Fruit fly (Drosophila melanogaster) whole organism, embryonic: ENCODE measurements around the gene CG33946.

Source experiments
- Aef1 ChIP-seq: fragments of 200-800 bp; sonication (Bioruptor generic); IDR thresholded peaks from 3 replicates; pipeline ENCODE4 v1.3.6; 2022; ENCODE audit warnings: missing biosample characterization, missing genetic modification characterization
- Awh ChIP-seq: fragments of 200-800 bp; sonication (Bioruptor generic); IDR thresholded peaks from 2 replicates; pipeline ENCODE4, ENCODE4 v1.3.6; 2022; ENCODE audit warnings: missing biosample characterization, missing genetic modification characterization
- B-H2 ChIP-seq: fragments of 200-800 bp; sonication (Bioruptor generic); optimal IDR thresholded peaks from 2 replicates; lab custom pipeline; 2018; ENCODE audit warnings: missing biosample characterization, mild to moderate bottlenecking, missing genetic modification characterization
- CG10366 ChIP-seq: fragments of 200-800 bp; sonication (Bioruptor generic); IDR thresholded peaks from 2 replicates; pipeline ENCODE4 v1.3.6; 2022; ENCODE audit warnings: missing biosample characterization, missing genetic modification characterization
- CG10565 ChIP-seq: fragments of 200-800 bp; sonication (Bioruptor generic); optimal IDR thresholded peaks from 3 replicates; lab custom pipeline; 2016; ENCODE audit warnings: missing biosample characterization, mild to moderate bottlenecking, missing genetic modification characterization
- CG10959 ChIP-seq: fragments of 200-800 bp; sonication (Bioruptor generic); IDR thresholded peaks from 2 replicates; pipeline ENCODE4 v1.3.6; 2022; ENCODE audit warnings: missing biosample characterization, missing genetic modification characterization
- CG11247 ChIP-seq: fragments of 200-800 bp; sonication (Bioruptor generic); IDR thresholded peaks from 2 replicates; pipeline ENCODE4 v1.3.6; 2022; ENCODE audit warnings: missing biosample characterization, missing genetic modification characterization
- CG14710 ChIP-seq: fragments of 200-800 bp; sonication (Bioruptor generic); optimal IDR thresholded peaks from 3 replicates; lab custom pipeline; 2019; ENCODE audit warnings: missing biosample characterization, mild to moderate bottlenecking, missing genetic modification characterization, moderate library complexity
- CG1603 ChIP-seq: fragments of 200-800 bp; sonication (Bioruptor generic); optimal IDR thresholded peaks from 2 replicates; lab custom pipeline; 2019; ENCODE audit warnings: missing biosample characterization, mild to moderate bottlenecking, missing genetic modification characterization, moderate library complexity
- CG17802 ChIP-seq: fragments of 200-800 bp; sonication (Bioruptor generic); optimal IDR thresholded peaks from 2 replicates; lab custom pipeline; 2018; ENCODE audit warnings: missing biosample characterization, mild to moderate bottlenecking, missing genetic modification characterization, moderate library complexity
- CG34376 ChIP-seq: fragments of 200-800 bp; sonication (Bioruptor generic); optimal IDR thresholded peaks from 2 replicates; lab custom pipeline; 2018; ENCODE audit warnings: missing biosample characterization, mild to moderate bottlenecking, missing genetic modification characterization
- CG4820 ChIP-seq: fragments of 200-800 bp; sonication (Bioruptor generic); optimal IDR thresholded peaks from 3 replicates; lab custom pipeline; 2016; ENCODE audit warnings: missing biosample characterization, missing genetic modification characterization
- CG5180 ChIP-seq: fragments of 200-800 bp; sonication (Bioruptor generic); optimal IDR thresholded peaks from 3 replicates; lab custom pipeline; 2017; ENCODE audit warnings: missing biosample characterization, missing genetic modification characterization, mild to moderate bottlenecking, moderate library complexity, missing genetic modification reagents
- CG6765 ChIP-seq: fragments of 200-800 bp; sonication (Bioruptor generic); optimal IDR thresholded peaks from 3 replicates; lab custom pipeline; 2017; ENCODE audit warnings: missing biosample characterization, mild to moderate bottlenecking, missing genetic modification characterization
- CG8478 ChIP-seq: fragments of >200 bp; optimal IDR thresholded peaks from 2 replicates; lab custom pipeline; 2018
- CG9727 ChIP-seq: fragments of 200-800 bp; sonication (Bioruptor generic); optimal IDR thresholded peaks from 3 replicates; lab custom pipeline; 2017; ENCODE audit warnings: missing biosample characterization, mild to moderate bottlenecking, missing genetic modification characterization
- CG9797 ChIP-seq: fragments of 200-800 bp; sonication (Bioruptor generic); optimal IDR thresholded peaks from 3 replicates; lab custom pipeline; 2018; ENCODE audit warnings: missing biosample characterization, mild to moderate bottlenecking, missing genetic modification characterization
- CkIIα-i1 ChIP-seq: fragments of 200-800 bp; sonication (Bioruptor generic); IDR thresholded peaks from 2 replicates; pipeline ENCODE4 v1.3.6; 2022; ENCODE audit warnings: missing biosample characterization, missing genetic modification characterization
- Eip74EF ChIP-seq, 2 experiments: fragments of 200-800 bp in 1 of 2; fragments of >200 bp in 1 of 2; sonication (Bioruptor generic) in 1 of 2; optimal IDR thresholded peaks; 2 replicates each; lab custom pipeline; 2017 to 2019; ENCODE audit warnings: missing biosample characterization in 2 of 2, missing genetic modification characterization in 2 of 2, mild to moderate bottlenecking in 1 of 2, moderate library complexity in 1 of 2
- Ets97D ChIP-seq: fragments of 200-800 bp; sonication (Bioruptor generic); optimal IDR thresholded peaks from 3 replicates; lab custom pipeline; 2016; ENCODE audit warnings: missing biosample characterization, missing genetic modification characterization
- Gug ChIP-seq: fragments of 200-800 bp; sonication (Bioruptor generic); IDR thresholded peaks from 4 replicates; pipeline ENCODE4 v1.3.6; 2022; ENCODE audit warnings: missing biosample characterization, missing genetic modification characterization
- Kr ChIP-seq: fragments of 200-800 bp; sonication (Bioruptor generic); optimal IDR thresholded peaks from 2 replicates; lab custom pipeline; 2017; ENCODE audit warnings: missing biosample characterization, mild to moderate bottlenecking, missing genetic modification characterization
- MTF-1 ChIP-seq: fragments of 200-800 bp; sonication (Bioruptor generic); optimal IDR thresholded peaks from 2 replicates; lab custom pipeline; 2018; ENCODE audit warnings: missing biosample characterization, mild to moderate bottlenecking, missing genetic modification characterization, borderline replicate concordance
- Meics ChIP-seq: fragments of 200-800 bp; sonication (Bioruptor generic); optimal IDR thresholded peaks from 2 replicates; lab custom pipeline; 2017; ENCODE audit warnings: missing biosample characterization, mild to moderate bottlenecking, missing genetic modification characterization
- NfI ChIP-seq: fragments of 200-800 bp; sonication (Bioruptor generic); optimal IDR thresholded peaks from 3 replicates; lab custom pipeline; 2018; ENCODE audit warnings: missing biosample characterization, mild to moderate bottlenecking, missing genetic modification characterization, moderate library complexity
- Oaz ChIP-seq: fragments of 200-800 bp; sonication (Bioruptor generic); IDR thresholded peaks from 2 replicates; pipeline ENCODE4 v1.3.6; 2022; ENCODE audit warnings: missing biosample characterization, missing genetic modification characterization
- Rx ChIP-seq: fragments of 200-800 bp; sonication (Bioruptor generic); IDR thresholded peaks from 2 replicates; pipeline ENCODE4 v1.3.6; 2022; ENCODE audit warnings: missing biosample characterization, missing genetic modification characterization
- Sin3A ChIP-seq: fragments of >200 bp; optimal IDR thresholded peaks from 2 replicates; lab custom pipeline; 2018
- Sox102F ChIP-seq: fragments of 200-800 bp; sonication (Bioruptor generic); optimal IDR thresholded peaks from 2 replicates; lab custom pipeline; 2018; ENCODE audit warnings: missing biosample characterization, mild to moderate bottlenecking, missing genetic modification characterization, moderate library complexity
- ash1 ChIP-seq: fragments of 200-800 bp; sonication (Bioruptor generic); optimal IDR thresholded peaks from 2 replicates; lab custom pipeline; 2018; ENCODE audit warnings: missing biosample characterization, mild to moderate bottlenecking, missing genetic modification characterization
- br ChIP-seq: fragments of >200 bp; optimal IDR thresholded peaks from 2 replicates; lab custom pipeline; 2017
- btn ChIP-seq: fragments of 200-800 bp; sonication (Bioruptor generic); optimal IDR thresholded peaks from 2 replicates; lab custom pipeline; 2016; ENCODE audit warnings: missing biosample characterization, missing genetic modification characterization
- cas ChIP-seq: fragments of 200-800 bp; sonication (Bioruptor generic); IDR thresholded peaks from 2 replicates; pipeline ENCODE4 v1.3.6; 2022; ENCODE audit warnings: missing biosample characterization, missing genetic modification characterization
- cwo ChIP-seq: fragments of 200-800 bp; sonication (Bioruptor generic); optimal IDR thresholded peaks from 3 replicates; lab custom pipeline; 2017; ENCODE audit warnings: missing biosample characterization, missing genetic modification characterization, mild to moderate bottlenecking, moderate library complexity, missing genetic modification reagents
- disco-r ChIP-seq: fragments of 200-800 bp; sonication (Bioruptor generic); optimal IDR thresholded peaks from 2 replicates; lab custom pipeline; 2016; ENCODE audit warnings: missing biosample characterization, missing genetic modification characterization
- fd102C ChIP-seq: fragments of 200-800 bp; sonication (Bioruptor generic); optimal IDR thresholded peaks from 2 replicates; lab custom pipeline; 2018; ENCODE audit warnings: missing biosample characterization, mild to moderate bottlenecking, missing genetic modification characterization, moderate library complexity
- fd3F ChIP-seq: fragments of 200-800 bp; sonication (Bioruptor generic); optimal IDR thresholded peaks from 2 replicates; lab custom pipeline; 2018; ENCODE audit warnings: missing biosample characterization, mild to moderate bottlenecking, missing genetic modification characterization, moderate library complexity
- gcm2 ChIP-seq: fragments of 200-800 bp; sonication (Bioruptor generic); optimal IDR thresholded peaks from 2 replicates; lab custom pipeline; 2016; ENCODE audit warnings: missing biosample characterization, missing genetic modification characterization
- inv ChIP-seq: fragments of 200-800 bp; sonication (Bioruptor generic); IDR thresholded peaks from 2 replicates; pipeline ENCODE4 v1.3.6; 2022; ENCODE audit warnings: missing biosample characterization, missing genetic modification characterization; ENCODE audit not compliant: partially characterized antibody
- klu ChIP-seq: fragments of 200-800 bp; sonication (Bioruptor generic); IDR thresholded peaks from 2 replicates; pipeline ENCODE4 v1.3.6; 2022; ENCODE audit warnings: missing biosample characterization, missing genetic modification characterization
- ro ChIP-seq: fragments of 200-800 bp; sonication (Bioruptor generic); IDR thresholded peaks from 2 replicates; pipeline ENCODE4 v1.3.6; 2022; ENCODE audit warnings: missing biosample characterization, missing genetic modification characterization
- row ChIP-seq: fragments of 200-800 bp; sonication (Bioruptor generic); IDR thresholded peaks from 3 replicates; pipeline ENCODE4 v1.3.6; 2022; ENCODE audit warnings: missing biosample characterization, missing genetic modification characterization
- sim ChIP-seq: fragments of 200-800 bp; sonication (Bioruptor generic); IDR thresholded peaks from 2 replicates; pipeline ENCODE4 v1.3.6; 2022; ENCODE audit warnings: missing biosample characterization, missing genetic modification characterization
- sisA ChIP-seq: fragments of 200-800 bp; sonication (Bioruptor generic); IDR thresholded peaks from 2 replicates; pipeline ENCODE4 v1.3.6; 2022; ENCODE audit warnings: missing biosample characterization, missing genetic modification characterization
- slbo ChIP-seq: fragments of 200-800 bp; sonication (Bioruptor generic); IDR thresholded peaks from 2 replicates; pipeline ENCODE4 v1.3.6; 2022; ENCODE audit warnings: missing biosample characterization, missing genetic modification characterization
- slp2 ChIP-seq: fragments of 200-800 bp; sonication (Bioruptor generic); optimal IDR thresholded peaks from 2 replicates; lab custom pipeline; 2016; ENCODE audit warnings: missing biosample characterization, missing genetic modification characterization
- sr ChIP-seq: fragments of 200-800 bp; sonication (Bioruptor generic); IDR thresholded peaks from 3 replicates; pipeline ENCODE4 v1.3.6; 2022; ENCODE audit warnings: missing biosample characterization, missing genetic modification characterization
- stwl ChIP-seq: fragments of 200-800 bp; sonication (Bioruptor generic); optimal IDR thresholded peaks from 3 replicates; lab custom pipeline; 2018; ENCODE audit warnings: missing biosample characterization, mild to moderate bottlenecking, missing genetic modification characterization, moderate library complexity
- tap ChIP-seq: fragments of 200-800 bp; optimal IDR thresholded peaks from 3 replicates; lab custom pipeline; 2019; ENCODE audit warnings: missing biosample characterization, mild to moderate bottlenecking, missing genetic modification characterization, moderate library complexity
- vfl ChIP-seq: fragments of 200-800 bp; sonication (Bioruptor generic); optimal IDR thresholded peaks from 2 replicates; lab custom pipeline; 2016; ENCODE audit warnings: missing biosample characterization, missing genetic modification characterization

The CG33946 gene

DNA sequence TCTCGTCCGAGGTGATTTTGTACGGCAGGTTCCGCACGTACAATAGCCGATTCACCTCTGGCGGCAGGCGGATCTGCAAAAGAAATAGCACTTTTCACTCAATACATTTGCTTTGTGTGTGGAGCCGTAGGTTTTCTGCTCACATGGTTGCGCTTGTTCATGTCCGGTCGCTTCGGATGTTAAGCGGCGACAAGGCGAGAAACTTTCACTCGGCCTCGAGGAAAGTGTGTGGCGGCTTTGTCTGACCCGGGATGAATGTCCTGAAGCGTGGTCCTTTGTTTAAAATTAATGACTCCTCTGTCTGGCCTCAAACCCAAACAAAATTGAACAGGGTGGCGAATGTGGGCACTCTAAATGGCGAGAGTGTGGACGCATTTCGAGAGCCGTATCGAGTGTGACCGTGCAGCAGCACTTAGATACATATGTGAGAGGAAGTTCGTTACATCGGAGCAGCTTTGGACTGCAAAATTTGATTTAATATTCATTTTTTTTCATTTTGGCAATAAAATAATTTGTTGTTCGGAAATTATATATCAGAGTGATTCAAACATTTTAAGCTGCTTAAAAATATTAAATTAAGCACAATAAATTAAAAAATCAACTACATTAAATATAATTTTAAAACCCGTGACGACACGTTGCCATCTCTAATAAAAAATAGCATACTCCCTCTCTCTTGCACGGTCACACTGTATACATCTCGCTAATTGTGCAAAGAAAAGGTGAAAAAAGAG, 27.4 kb upstream of the CG33946 start, which contains the start of the genes Sf3b6 and Tnpo (continued):
- no peak for TF ChIP-seq Eip74EF (GFP tag; optimal IDR thresholded peaks at IDR 0.05; lab: Kevin White, UChicago)
- TF ChIP-seq CG14710 (tag; lab: Kevin White, UChicago) = peak; percentile 91
- TF ChIP-seq tap = no peak
- TF ChIP-seq disco-r (GFP tag; lab: Kevin White, UChicago) = peak; percentile 33
- TF ChIP-seq Sox102F (GFP tag; lab: Kevin White, UChicago) = no peak
- TF ChIP-seq sisA (GFP tag; lab: Robert Waterston, UW) = peak; percentile 84
- TF ChIP-seq CG6765 (GFP tag; lab: Kevin White, UChicago) = peak; percentile 35
- TF ChIP-seq Gug (GFP tag; lab: Robert Waterston, UW) = no peak; the same call in 1 of the 4 replicates
- TF ChIP-seq CG4820 (GFP tag; lab: Kevin White, UChicago) = peak; percentile 80
- peak; percentile 92 for TF ChIP-seq slbo (GFP tag; lab: Robert Waterston, UW)
- peak; percentile 48; the same call in 1 of the 2 replicates for TF ChIP-seq ro
- peak; percentile 96 for TF ChIP-seq row (GFP tag; lab: Robert Waterston, UW)
- peak; percentile 68 for TF ChIP-seq cwo (GFP tag; lab: Kevin White, UChicago)
- TF ChIP-seq CG10959 (GFP tag; lab: Robert Waterston, UW) = peak; percentile 61; the same call in 1 of the 2 replicates
- TF ChIP-seq br = no peak
- TF ChIP-seq ash1 (GFP tag; lab: Kevin White, UChicago) = no peak
- no peak for TF ChIP-seq MTF-1 (GFP tag; lab: Kevin White, UChicago)
- TF ChIP-seq CG9797 (GFP tag; lab: Kevin White, UChicago) = peak; percentile 99
- TF ChIP-seq Oaz (GFP tag; lab: Robert Waterston, UW) = peak; percentile 63; the same call in 1 of the 2 replicates
- no peak for TF ChIP-seq CG8478 (lab: Kevin White, UChicago)
- TF ChIP-seq inv (GFP tag; lab: Robert Waterston, UW) = peak; percentile 48; the same call in 1 of the 2 replicates
- peak; percentile 50 for TF ChIP-seq Awh
- TF ChIP-seq Rx (GFP tag; lab: Robert Waterston, UW) = peak; percentile 75
- 0 out of 2 replicates have a peak, but pooled peaks have one; percentile 44 for TF ChIP-seq cas (GFP tag; lab: Robert Waterston, UW)
- no peak for TF ChIP-seq CG1603 (tag; lab: Kevin White, UChicago)
- TF ChIP-seq CkIIα-i1 = no peak
- TF ChIP-seq gcm2 (GFP tag; lab: Kevin White, UChicago) = no peak
- TF ChIP-seq sr (GFP tag; lab: Robert Waterston, UW) = peak; percentile 8; the same call in 1 of the 3 replicates
- peak; percentile 74 for TF ChIP-seq fd3F (GFP tag; lab: Kevin White, UChicago)
- peak; percentile 86 for TF ChIP-seq CG10366 (GFP tag; lab: Robert Waterston, UW)
- TF ChIP-seq slp2 = peak; percentile 31
- TF ChIP-seq CG11247 (GFP tag; lab: Robert Waterston, UW) = peak; percentile 71
- no peak for TF ChIP-seq btn (GFP tag; lab: Kevin White, UChicago)
- TF ChIP-seq Kr (GFP tag; lab: Kevin White, UChicago) = no peak
- peak; percentile 78 for TF ChIP-seq Ets97D (GFP tag; lab: Kevin White, UChicago)
- TF ChIP-seq CG9727 (GFP tag; lab: Kevin White, UChicago) = peak; percentile 90
- peak; percentile 85 for TF ChIP-seq klu (GFP tag; lab: Robert Waterston, UW)
- TF ChIP-seq Sin3A (lab: Kevin White, UChicago) = peak; percentile 81
- TF ChIP-seq fd102C (GFP tag; lab: Kevin White, UChicago) = no peak
- TF ChIP-seq NfI = peak; percentile 75
- TF ChIP-seq B-H2 (GFP tag; lab: Kevin White, UChicago) = peak; percentile 63
- TF ChIP-seq CG5180 (GFP tag; lab: Kevin White, UChicago) = peak; percentile 49
- peak; percentile 85 for TF ChIP-seq Meics (GFP tag; lab: Kevin White, UChicago)
- TF ChIP-seq CG17802 = peak; percentile 47
- TF ChIP-seq Aef1 = peak; percentile 87
- TF ChIP-seq stwl (tag; lab: Kevin White, UChicago) = peak; percentile 47
- peak; percentile 65 for TF ChIP-seq vfl (GFP tag; lab: Kevin White, UChicago)
- TF ChIP-seq sim = peak; percentile 38; the same call in 1 of the 2 replicates
- TF ChIP-seq CG10565 (GFP tag; lab: Kevin White, UChicago) = no peak
- TF ChIP-seq CG34376 (GFP tag; lab: Kevin White, UChicago) = peak; percentile 65
